Worm (Caenorhabditis elegans) whole organism, L1 larva: ENCODE data around the gene Y73B6BL.270.

Experiments
- aly-2 ChIP-seq: fragments of 150-350 bp; optimal IDR thresholded peaks from 2 replicates; lab custom pipeline; 2014; ENCODE audit warnings: missing biosample characterization, missing genetic modification characterization
- ceh-82 ChIP-seq, 3 experiments: fragments of 150-350 bp in 1 of 3; sonication (generic microtip) in 2 of 3; optimal IDR thresholded peaks; 2 replicates each; lab custom pipeline; 2014 to 2017; ENCODE audit warnings: missing biosample characterization in 3 of 3, missing genetic modification characterization in 3 of 3
- ces-1 ChIP-seq: fragments of 150-350 bp; optimal IDR thresholded peaks from 2 replicates; lab custom pipeline; 2014; ENCODE audit warnings: missing biosample characterization, missing genetic modification reagents, missing genetic modification characterization
- elt-2 ChIP-seq: sonication (generic microtip); optimal IDR thresholded peaks from 2 replicates; lab custom pipeline; 2016; ENCODE audit warnings: missing genetic modification characterization, mild to moderate bottlenecking, inconsistent platforms, missing compliant biosample characterization, missing genetic modification reagents
- ets-5 ChIP-seq: fragments of 200-800 bp; sonication (Bioruptor generic); IDR thresholded peaks from 2 replicates; pipeline ENCODE4 v1.3.6; 2022; ENCODE audit warnings: missing genetic modification characterization, missing compliant biosample characterization
- lin-13 ChIP-seq: fragments of 150-350 bp; optimal IDR thresholded peaks from 2 replicates; lab custom pipeline; 2014; ENCODE audit warnings: missing biosample characterization, missing genetic modification reagents, missing genetic modification characterization
- nhr-28 ChIP-seq: fragments of 150-350 bp; optimal IDR thresholded peaks from 2 replicates; lab custom pipeline; 2014; ENCODE audit warnings: missing biosample characterization, missing genetic modification characterization
- snpc-4 ChIP-seq: fragments of 150-350 bp; optimal IDR thresholded peaks from 2 replicates; lab custom pipeline; 2014; ENCODE audit warnings: missing biosample characterization, missing genetic modification characterization
- sup-37 ChIP-seq: fragments of 200-800 bp; sonication (Bioruptor generic); optimal IDR thresholded peaks from 2 replicates; lab custom pipeline; 2018; ENCODE audit warnings: mild to moderate bottlenecking, missing genetic modification characterization, missing compliant biosample characterization
- swsn-7 ChIP-seq: sonication (generic microtip); optimal IDR thresholded peaks from 2 replicates; lab custom pipeline; 2016; ENCODE audit warnings: missing genetic modification characterization, missing compliant biosample characterization
- unc-130 ChIP-seq: fragments of 150-350 bp; optimal IDR thresholded peaks from 2 replicates; lab custom pipeline; 2017; ENCODE audit warnings: missing biosample characterization, missing genetic modification characterization, inconsistent platforms
- unc-98 ChIP-seq: fragments of 200-800 bp; sonication (Bioruptor generic); IDR thresholded peaks from 2 replicates; pipeline ENCODE4 v1.3.6; 2022; ENCODE audit warnings: missing genetic modification characterization, missing compliant biosample characterization
- vab-15 ChIP-seq: sonication (generic microtip); optimal IDR thresholded peaks from 2 replicates; lab custom pipeline; 2017; ENCODE audit warnings: missing genotype, mild to moderate bottlenecking, missing genetic modification characterization, missing compliant biosample characterization

- no peak for TF ChIP-seq ets-5 (GFP tag; lab: Robert Waterston, UW)
- TF ChIP-seq vab-15 (tag; lab: Kevin White, UChicago), result no peak
- no peak for TF ChIP-seq aly-2 (tag; lab: Kevin White, UChicago)
- no peak for TF ChIP-seq elt-2 (tag; lab: Kevin White, UChicago)
- no peak for TF ChIP-seq ceh-82 (tag; optimal IDR thresholded peaks at IDR 0.05; lab: Kevin White, UChicago)
- no peak for TF ChIP-seq sup-37 (GFP tag; lab: Kevin White, UChicago)
- TF ChIP-seq lin-13, result no peak
- no peak for TF ChIP-seq nhr-28
- no peak for TF ChIP-seq swsn-7 (tag; lab: Kevin White, UChicago)
- TF ChIP-seq unc-98, result no peak
- no peak for TF ChIP-seq ces-1 (GFP tag; lab: Kevin White, UChicago)
- no peak for TF ChIP-seq snpc-4 (tag; lab: Kevin White, UChicago)
- TF ChIP-seq unc-130 (tag; lab: Kevin White, UChicago), result no peak
Measured at ce11 chrIV:6402386-6402905, 37.3 kb downstream of the Y73B6BL.270 start, which contains the start of gene sfrp-1.
